Fruit fly (Drosophila melanogaster) whole organism, prepupa: ENCODE measurements around the gene Fad2.

Source experiments
- Blimp-1 ChIP-seq: fragments of 200-800 bp; sonication (Bioruptor generic); optimal IDR thresholded peaks from 3 replicates; lab custom pipeline; 2017; ENCODE audit warnings: missing biosample characterization, missing genetic modification characterization, mild to moderate bottlenecking, moderate library complexity, missing genetic modification reagents
- CG10669 ChIP-seq: fragments of 200-800 bp; sonication (Bioruptor generic); optimal IDR thresholded peaks from 3 replicates; lab custom pipeline; 2018; ENCODE audit warnings: missing biosample characterization, mild to moderate bottlenecking, missing genetic modification characterization, moderate library complexity
- CG11294 ChIP-seq: fragments of 200-800 bp; sonication (Bioruptor generic); IDR thresholded peaks from 2 replicates; pipeline ENCODE4 v1.3.6; 2022; ENCODE audit warnings: missing biosample characterization, missing genetic modification characterization
- CG11902 ChIP-seq: fragments of 200-800 bp; sonication (Bioruptor generic); optimal IDR thresholded peaks from 3 replicates; lab custom pipeline; 2016; ENCODE audit warnings: missing biosample characterization, missing genetic modification characterization
- CG15336 ChIP-seq: fragments of 200-800 bp; sonication (Bioruptor generic); IDR thresholded peaks from 2 replicates; pipeline ENCODE4 v1.3.6; 2022; ENCODE audit warnings: missing biosample characterization, missing genetic modification characterization
- CG1621 ChIP-seq: fragments of 200-800 bp; sonication (Bioruptor generic); optimal IDR thresholded peaks from 3 replicates; lab custom pipeline; 2018; ENCODE audit warnings: missing biosample characterization, mild to moderate bottlenecking, missing genetic modification characterization
- CG3032 ChIP-seq: fragments of 200-800 bp; optimal IDR thresholded peaks from 2 replicates; lab custom pipeline; 2019; ENCODE audit warnings: missing biosample characterization, mild to moderate bottlenecking, missing genetic modification characterization, moderate library complexity
- CG31627 ChIP-seq: fragments of 200-800 bp; sonication (Bioruptor generic); optimal IDR thresholded peaks from 3 replicates; lab custom pipeline; 2016; ENCODE audit warnings: missing biosample characterization, missing genetic modification characterization
- CG32006 ChIP-seq: fragments of 200-800 bp; sonication (Bioruptor generic); optimal IDR thresholded peaks from 3 replicates; lab custom pipeline; 2017; ENCODE audit warnings: missing biosample characterization, mild to moderate bottlenecking, missing genetic modification characterization
- CG3919 ChIP-seq: fragments of 200-800 bp; sonication (Bioruptor generic); optimal IDR thresholded peaks from 3 replicates; lab custom pipeline; 2016; ENCODE audit warnings: missing biosample characterization, missing genetic modification characterization
- CG4318 ChIP-seq: fragments of 200-800 bp; sonication (Bioruptor generic); optimal IDR thresholded peaks from 3 replicates; lab custom pipeline; 2017; ENCODE audit warnings: missing biosample characterization, mild to moderate bottlenecking, missing genetic modification characterization
- CG6163 ChIP-seq: fragments of 200-800 bp; sonication (Bioruptor generic); IDR thresholded peaks from 3 replicates; pipeline ENCODE4 v1.3.6; 2022; ENCODE audit warnings: missing biosample characterization, missing genetic modification characterization
- CG6792 ChIP-seq: fragments of 200-800 bp; sonication (Bioruptor generic); optimal IDR thresholded peaks from 3 replicates; lab custom pipeline; 2016; ENCODE audit warnings: missing biosample characterization, missing genetic modification characterization
- CG6808 ChIP-seq: fragments of 200-800 bp; sonication (Bioruptor generic); optimal IDR thresholded peaks from 3 replicates; lab custom pipeline; 2017; ENCODE audit warnings: missing biosample characterization, missing genetic modification characterization, mild to moderate bottlenecking, moderate library complexity, missing genetic modification reagents
- CG7368 ChIP-seq: fragments of 200-800 bp; sonication (Bioruptor generic); optimal IDR thresholded peaks from 3 replicates; lab custom pipeline; 2016; ENCODE audit warnings: missing biosample characterization, missing genetic modification characterization
- CG8119 ChIP-seq: fragments of 200-800 bp; sonication (Bioruptor generic); IDR thresholded peaks from 3 replicates; pipeline ENCODE4 v1.3.6; 2022; ENCODE audit warnings: missing biosample characterization, missing genetic modification characterization
- CG8319 ChIP-seq: fragments of 200-800 bp; sonication (Bioruptor generic); optimal IDR thresholded peaks from 3 replicates; lab custom pipeline; 2016; ENCODE audit warnings: missing biosample characterization, missing genetic modification characterization
- CG8632 ChIP-seq: fragments of 200-800 bp; sonication (Bioruptor generic); optimal IDR thresholded peaks from 3 replicates; lab custom pipeline; 2016; ENCODE audit warnings: missing biosample characterization, missing genetic modification characterization
- Eip78C ChIP-seq: fragments of 200-800 bp; sonication (Bioruptor generic); peaks from one replicate; lab custom pipeline; 2016; ENCODE audit warnings: missing biosample characterization, missing genetic modification characterization
- Eip93F ChIP-seq: fragments of 200-800 bp; sonication (Bioruptor generic); optimal IDR thresholded peaks from 2 replicates; lab custom pipeline; 2016; ENCODE audit warnings: missing biosample characterization, mild to moderate bottlenecking, missing genetic modification characterization
- Ets21C ChIP-seq: fragments of 200-800 bp; sonication (Bioruptor generic); optimal IDR thresholded peaks from 3 replicates; lab custom pipeline; 2016; ENCODE audit warnings: missing biosample characterization, missing genetic modification characterization
- Ets96B ChIP-seq: fragments of 200-800 bp; optimal IDR thresholded peaks from 2 replicates; lab custom pipeline; 2019; ENCODE audit warnings: missing biosample characterization, mild to moderate bottlenecking, missing genetic modification characterization, moderate library complexity
- Hr38 ChIP-seq: sonication (Bioruptor generic); optimal IDR thresholded peaks from 2 replicates; lab custom pipeline; 2016; ENCODE audit warnings: missing biosample characterization, missing genetic modification characterization
- Hr39 ChIP-seq: fragments of 200-800 bp; sonication (Bioruptor generic); optimal IDR thresholded peaks from 2 replicates; lab custom pipeline; 2016; ENCODE audit warnings: missing biosample characterization, missing genetic modification characterization
- Hr4 ChIP-seq: fragments of 200-800 bp; sonication (Bioruptor generic); optimal IDR thresholded peaks from 3 replicates; lab custom pipeline; 2016; ENCODE audit warnings: missing biosample characterization, missing genetic modification characterization
- Lpt ChIP-seq: fragments of 200-800 bp; sonication (Bioruptor generic); optimal IDR thresholded peaks from 3 replicates; lab custom pipeline; 2016; ENCODE audit warnings: missing biosample characterization, missing genetic modification characterization
- Met ChIP-seq: fragments of 200-800 bp; sonication (Bioruptor generic); optimal IDR thresholded peaks from 3 replicates; lab custom pipeline; 2016; ENCODE audit warnings: missing biosample characterization, missing genetic modification characterization
- OdsH ChIP-seq: fragments of 200-800 bp; sonication (Bioruptor generic); optimal IDR thresholded peaks from 3 replicates; lab custom pipeline; 2016; ENCODE audit warnings: missing biosample characterization, missing genetic modification characterization
- Smox ChIP-seq: fragments of 200-800 bp; sonication (Bioruptor generic); optimal IDR thresholded peaks from 3 replicates; lab custom pipeline; 2016; ENCODE audit warnings: missing biosample characterization, missing genetic modification characterization
- Sox102F ChIP-seq: fragments of 200-800 bp; sonication (Bioruptor generic); optimal IDR thresholded peaks from 2 replicates; lab custom pipeline; 2016; ENCODE audit warnings: missing biosample characterization, mild to moderate bottlenecking, missing genetic modification characterization
- Sox14 ChIP-seq: fragments of 200-800 bp; sonication (Bioruptor generic); optimal IDR thresholded peaks from 3 replicates; lab custom pipeline; 2016; ENCODE audit warnings: missing biosample characterization, missing genetic modification characterization
- achi ChIP-seq: fragments of 200-800 bp; sonication (Bioruptor generic); optimal IDR thresholded peaks from 3 replicates; lab custom pipeline; 2016; ENCODE audit warnings: missing biosample characterization, missing genetic modification characterization
- acj6 ChIP-seq: fragments of 200-800 bp; sonication (Bioruptor generic); optimal IDR thresholded peaks from 3 replicates; lab custom pipeline; 2016; ENCODE audit warnings: missing biosample characterization, missing genetic modification characterization
- cyc ChIP-seq: fragments of 200-800 bp; sonication (Bioruptor generic); optimal IDR thresholded peaks from 3 replicates; lab custom pipeline; 2016; ENCODE audit warnings: missing biosample characterization, missing genetic modification characterization
- dsx ChIP-seq: fragments of 200-800 bp; optimal IDR thresholded peaks from 3 replicates; lab custom pipeline; 2019; ENCODE audit warnings: missing biosample characterization, mild to moderate bottlenecking, missing genetic modification characterization, moderate library complexity; ENCODE audit not compliant: poor library complexity, severe bottlenecking
- eg ChIP-seq: fragments of 200-800 bp; sonication (Bioruptor generic); IDR thresholded peaks from 3 replicates; pipeline ENCODE4 v1.3.6; 2022; ENCODE audit warnings: missing biosample characterization, missing genetic modification characterization
- esn ChIP-seq: fragments of 200-800 bp; sonication (Bioruptor generic); optimal IDR thresholded peaks from 2 replicates; lab custom pipeline; 2016; ENCODE audit warnings: missing biosample characterization, mild to moderate bottlenecking, missing genetic modification characterization, moderate library complexity
- fd59A ChIP-seq: fragments of 200-800 bp; sonication (Bioruptor generic); optimal IDR thresholded peaks from 2 replicates; lab custom pipeline; 2017; ENCODE audit warnings: missing biosample characterization, mild to moderate bottlenecking, missing genetic modification characterization, missing genetic modification reagents
- fd85E ChIP-seq: fragments of 200-800 bp; sonication (Bioruptor generic); optimal IDR thresholded peaks from 3 replicates; lab custom pipeline; 2016; ENCODE audit warnings: missing biosample characterization, missing genetic modification characterization
- fkh ChIP-seq: fragments of 200-800 bp; sonication (Bioruptor generic); optimal IDR thresholded peaks from 3 replicates; lab custom pipeline; 2017; ENCODE audit warnings: missing biosample characterization, mild to moderate bottlenecking, missing genetic modification characterization, moderate library complexity
- lz ChIP-seq: fragments of 200-800 bp; sonication (Bioruptor generic); optimal IDR thresholded peaks from 3 replicates; lab custom pipeline; 2016; ENCODE audit warnings: missing biosample characterization, missing genetic modification characterization
- net ChIP-seq: fragments of 200-800 bp; sonication (Bioruptor generic); optimal IDR thresholded peaks from 3 replicates; lab custom pipeline; 2016; ENCODE audit warnings: missing biosample characterization, missing genetic modification characterization
- pdm3 ChIP-seq: fragments of 200-800 bp; sonication (Bioruptor generic); optimal IDR thresholded peaks from 3 replicates; lab custom pipeline; 2016; ENCODE audit warnings: missing biosample characterization, missing genetic modification characterization
- spab ChIP-seq: fragments of 200-800 bp; sonication (Bioruptor generic); optimal IDR thresholded peaks from 2 replicates; lab custom pipeline; 2017; ENCODE audit warnings: missing biosample characterization, mild to moderate bottlenecking, missing genetic modification characterization, missing genetic modification reagents
- svp ChIP-seq: fragments of 200-800 bp; sonication (Bioruptor generic); peaks from one replicate; lab custom pipeline; 2016; ENCODE audit warnings: missing biosample characterization, missing genetic modification characterization
- topi ChIP-seq: fragments of 200-800 bp; sonication (Bioruptor generic); optimal IDR thresholded peaks from 3 replicates; lab custom pipeline; 2016; ENCODE audit warnings: missing biosample characterization, missing genetic modification characterization

Fad2 gene

dm6 chr3L:10977438-10977837 lies 45.9 kb upstream of the Fad2 start (continued):
- peak; percentile 94 for TF ChIP-seq Eip78C (GFP tag; lab: Kevin White, UChicago)
- TF ChIP-seq dsx (GFP tag; lab: Kevin White, UChicago), result peak; percentile 68
- no peak for TF ChIP-seq eg (GFP tag; lab: Robert Waterston, UW)
- TF ChIP-seq CG3919, result peak; percentile 81
- TF ChIP-seq fd85E (GFP tag; lab: Kevin White, UChicago), result peak; percentile 47
- TF ChIP-seq Met, result peak; percentile 86
- peak; percentile 71 for TF ChIP-seq CG31627
- peak; percentile 87 for TF ChIP-seq esn (GFP tag; lab: Kevin White, UChicago)
- peak; percentile 44; the same call in 1 of the 2 replicates for TF ChIP-seq CG15336 (GFP tag; lab: Robert Waterston, UW)
- TF ChIP-seq CG3032, result peak; percentile 82
- TF ChIP-seq fkh (GFP tag; lab: Kevin White, UChicago), result no peak
- peak; percentile 56 for TF ChIP-seq Blimp-1 (GFP tag; lab: Kevin White, UChicago)
- TF ChIP-seq CG8119, result peak; percentile 28; the same call in 1 of the 3 replicates
- peak; percentile 48 for TF ChIP-seq Ets21C (GFP tag; lab: Kevin White, UChicago)
- peak; percentile 47 for TF ChIP-seq Lpt (GFP tag; lab: Kevin White, UChicago)
- peak; percentile 68 for TF ChIP-seq acj6

dm6 chr3L:10984557-10984956 lies 38.8 kb upstream of the Fad2 start:
- TF ChIP-seq CG6808 (GFP tag; lab: Kevin White, UChicago) (no peak), CG7368 (GFP tag; lab: Kevin White, UChicago) (no peak), Ets96B (tag; lab: Kevin White, UChicago) (no peak), CG8119 (no peak)

DNA sequence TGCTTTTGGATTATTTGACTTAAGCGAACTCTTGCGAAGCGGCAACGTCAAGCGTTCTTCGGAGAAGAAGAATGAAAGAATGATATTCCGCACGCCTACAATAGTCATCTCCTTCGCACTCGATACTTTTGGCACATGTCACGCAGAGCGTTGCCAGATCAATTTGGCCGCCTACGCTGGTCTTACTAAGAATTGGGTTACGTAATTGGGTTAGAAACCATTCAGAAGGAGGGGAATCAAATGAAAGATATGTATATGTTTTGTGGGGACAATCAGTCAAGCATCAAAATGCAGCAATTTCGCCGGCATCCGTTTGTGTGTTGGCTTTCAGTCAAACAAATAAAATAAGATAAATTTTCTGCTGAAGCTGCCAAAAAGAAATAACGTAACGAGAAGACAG lies 37.7 kb upstream of the Fad2 start:
- TF ChIP-seq CG11902 (GFP tag; lab: Kevin White, UChicago) (no peak), CG11294 (GFP tag; lab: Robert Waterston, UW) (no peak), CG7368 (GFP tag; lab: Kevin White, UChicago) (no peak), topi (GFP tag; lab: Kevin White, UChicago) (no peak), lz (GFP tag; lab: Kevin White, UChicago) (no peak), svp (GFP tag; lab: Kevin White, UChicago) (no peak)

dm6 chr3L:10986613-10987012 lies 36.7 kb upstream of the Fad2 start:
- TF ChIP-seq CG6163, result peak; percentile 53; the same call in 2 of the 3 replicates
- TF ChIP-seq CG8319 (GFP tag; lab: Kevin White, UChicago), result no peak
- no peak for TF ChIP-seq CG6792 (GFP tag; lab: Kevin White, UChicago)
- TF ChIP-seq dsx (GFP tag; lab: Kevin White, UChicago), result no peak
- TF ChIP-seq CG4318 (GFP tag; lab: Kevin White, UChicago), result no peak
- TF ChIP-seq Eip78C (GFP tag; lab: Kevin White, UChicago), result peak; percentile 5
- no peak for TF ChIP-seq Sox14 (GFP tag; lab: Kevin White, UChicago)
- TF ChIP-seq fd59A (GFP tag; lab: Kevin White, UChicago), result no peak
- TF ChIP-seq lz (GFP tag; lab: Kevin White, UChicago), result no peak
- TF ChIP-seq Hr4 (GFP tag; lab: Kevin White, UChicago), result no peak
- peak; percentile 1 for TF ChIP-seq spab
- no peak for TF ChIP-seq esn (GFP tag; lab: Kevin White, UChicago)
- TF ChIP-seq cyc (GFP tag; lab: Kevin White, UChicago), result no peak
- TF ChIP-seq Ets21C (GFP tag; lab: Kevin White, UChicago), result no peak
- TF ChIP-seq Sox102F, result no peak
- no peak for TF ChIP-seq CG6808 (GFP tag; lab: Kevin White, UChicago)
- TF ChIP-seq CG10669 (GFP tag; lab: Kevin White, UChicago), result no peak
- TF ChIP-seq Ets96B (tag; lab: Kevin White, UChicago), result no peak
- TF ChIP-seq Hr38 (GFP tag; lab: Kevin White, UChicago), result no peak
- TF ChIP-seq CG8119, result peak; percentile 58; the same call in 2 of the 3 replicates
- TF ChIP-seq CG8632 (GFP tag; lab: Kevin White, UChicago), result no peak
- no peak for TF ChIP-seq net
- TF ChIP-seq eg (GFP tag; lab: Robert Waterston, UW), result 0 out of 3 replicates have a peak, but pooled peaks have one; percentile 21
- no peak for TF ChIP-seq Smox (GFP tag; lab: Kevin White, UChicago)
- TF ChIP-seq Hr39 (GFP tag; lab: Kevin White, UChicago), result no peak
- no peak for TF ChIP-seq OdsH (GFP tag; lab: Kevin White, UChicago)
- TF ChIP-seq Met, result no peak
- no peak for TF ChIP-seq pdm3 (GFP tag; lab: Kevin White, UChicago)
- TF ChIP-seq achi, result no peak
- peak; percentile 14 for TF ChIP-seq CG32006 (GFP tag; lab: Kevin White, UChicago)
- TF ChIP-seq CG1621 (tag; lab: Kevin White, UChicago), result no peak
- no peak for TF ChIP-seq Eip93F (GFP tag; lab: Kevin White, UChicago)
- no peak for TF ChIP-seq svp (GFP tag; lab: Kevin White, UChicago)
